Worm (Caenorhabditis elegans): ENCODE results near the gene pbs-1.
A peak's percentile ranks its signal among the peaks of the same experiment; 100 is the strongest.

Gene pbs-1

ce11 chrIV:1662872-1663271, 46.7 kb downstream of the pbs-1 start:
- TF ChIP-seq tbp1 (GFP tag; optimal IDR thresholded peaks at IDR 0.05) (no peak), nhr-27 (tag; optimal IDR thresholded peaks at IDR 0.05) (no peak)

- TF ChIP-seq lsl-1 (GFP tag; optimal IDR thresholded peaks at IDR 0.05): peak; percentile 70
- no peak for TF ChIP-seq ets-4 (GFP tag; optimal IDR thresholded peaks at IDR 0.05)
- no peak for TF ChIP-seq let-607 (tag; optimal IDR thresholded peaks at IDR 0.05)
- TF ChIP-seq efl-1 (GFP tag; optimal IDR thresholded peaks at IDR 0.05): peak; percentile 21
- TF ChIP-seq F33H1.4 (GFP tag; IDR thresholded peaks at IDR 0.05): peak; percentile 67
- TF ChIP-seq sea-2 (GFP tag; IDR thresholded peaks at IDR 0.05): no peak
- TF ChIP-seq madf-6 (GFP tag; IDR thresholded peaks at IDR 0.05): peak; percentile 54
- TF ChIP-seq xnd-1 (tag; optimal IDR thresholded peaks at IDR 0.05): peak; percentile 44
- TF ChIP-seq hsf-1 (GFP tag; IDR thresholded peaks at IDR 0.05): no peak
Measured at ce11 chrIV:1660735-1661134, 48.8 kb downstream of the pbs-1 start.

- TF ChIP-seq Y95B8A.8 (GFP tag; IDR thresholded peaks at IDR 0.05) (no peak), hrde-1 (tag; optimal IDR thresholded peaks at IDR 0.05; ENCODE audit: borderline replicate concordance) (no peak), hmg-1.2 (GFP tag; IDR thresholded peaks at IDR 0.05) (0 out of 2 replicates have a peak, but pooled peaks have one; percentile 12), rcor-1 (GFP tag; IDR thresholded peaks at IDR 0.05) (peak; percentile 44; the same call in 1 of the 2 replicates), Y53G8AR.9 (GFP tag; conservative IDR thresholded peaks at IDR 0.05) (peak; percentile 52; the same call in 1 of the 2 replicates), mcd-1 (GFP tag; IDR thresholded peaks at IDR 0.05) (peak; percentile 16; the same call in 1 of the 2 replicates), B0261.1 (tag; optimal IDR thresholded peaks at IDR 0.05) (no peak), K12H6.12 (tag; optimal IDR thresholded peaks at IDR 0.05) (no peak), nfya-1 (tag; optimal IDR thresholded peaks at IDR 0.05; ENCODE audit: borderline replicate concordance, insufficient read depth) (no peak), C06A6.2 (GFP tag; conservative IDR thresholded peaks at IDR 0.05) (no peak), lsy-27 (tag; optimal IDR thresholded peaks at IDR 0.05; ENCODE audit: borderline replicate concordance, insufficient read depth) (no peak), snpc-4 (GFP tag; optimal IDR thresholded peaks at IDR 0.05) (no peak), snpc-4 (tag; optimal IDR thresholded peaks at IDR 0.05) (no peak), ztf-6 (GFP tag; IDR thresholded peaks at IDR 0.05) (no peak), egrh-3 (GFP tag; IDR thresholded peaks at IDR 0.05) (no peak), zim-3 (tag; optimal IDR thresholded peaks at IDR 0.05) (no peak), nhr-90 (tag; optimal IDR thresholded peaks at IDR 0.05) (no peak), K11D2.4 (GFP tag; IDR thresholded peaks at IDR 0.05) (no peak), tbx-9 (tag; optimal IDR thresholded peaks at IDR 0.05; ENCODE audit: borderline replicate concordance) (no peak), B0336.3 (GFP tag; IDR thresholded peaks at IDR 0.05) (peak; percentile 51; the same call in 1 of the 2 replicates), ceh-100 (GFP tag; IDR thresholded peaks at IDR 0.05) (0 out of 2 replicates have a peak, but pooled peaks have one; percentile 18), lag-1 (GFP tag; IDR thresholded peaks at IDR 0.05) (no peak), athp-1 (tag; optimal IDR thresholded peaks at IDR 0.05) (peak; percentile 2), xnd-1 (tag; optimal IDR thresholded peaks at IDR 0.05) (no peak), ztf-3 (GFP tag; optimal IDR thresholded peaks at IDR 0.05) (no peak), lin-54 (GFP tag; optimal IDR thresholded peaks at IDR 0.05) (peak; percentile 44), ekl-4 (GFP tag; IDR thresholded peaks at IDR 0.05) (peak; percentile 32; the same call in 1 of the 2 replicates), attf-6 (GFP tag; IDR thresholded peaks at IDR 0.05) (peak; percentile 43; the same call in 1 of the 2 replicates), F33H1.4 (GFP tag; IDR thresholded peaks at IDR 0.05) (peak; percentile 35), let-607 (tag; optimal IDR thresholded peaks at IDR 0.05) (no peak), cebp-2 (GFP tag; IDR thresholded peaks at IDR 0.05) (0 out of 2 replicates have a peak, but pooled peaks have one; percentile 15), attf-5 (GFP tag; optimal IDR thresholded peaks at IDR 0.05) (no peak), F52B5.7 (tag; optimal IDR thresholded peaks at IDR 0.05) (no peak), madf-6 (GFP tag; IDR thresholded peaks at IDR 0.05) (peak; percentile 18; the same call in 1 of the 2 replicates), ceh-40 (GFP tag; IDR thresholded peaks at IDR 0.05) (no peak), nfyb-1 (GFP tag; IDR thresholded peaks at IDR 0.05) (no peak), D2030.7 (GFP tag; IDR thresholded peaks at IDR 0.05) (peak; percentile 13; the same call in 1 of the 2 replicates)
Measured at ce11 chrIV:1659978-1660377, 49.6 kb downstream of the pbs-1 start, which contains the start of gene Y41D4B.4. TSS of gene Y41D4B.4 (plus strand) at chrIV:1660110.

Data from whole organism, young adult.